Fruit fly (Drosophila melanogaster) whole organism, embryonic: ENCODE data around the gene sbr.

ENCODE experiments used
- Ada2b ChIP-seq: fragments of 200-800 bp; sonication (Bioruptor generic); IDR thresholded peaks from 2 replicates; pipeline ENCODE4 v1.3.6; 2022; ENCODE audit warnings: missing biosample characterization, missing genetic modification characterization
- Adf1 ChIP-seq: fragments of 200-800 bp; sonication (Bioruptor generic); IDR thresholded peaks from 2 replicates; pipeline ENCODE4 v1.3.6; 2022; ENCODE audit warnings: missing biosample characterization, missing genetic modification characterization
- CG10431 ChIP-seq: fragments of 200-800 bp; sonication (Bioruptor generic); optimal IDR thresholded peaks from 3 replicates; lab custom pipeline; 2018; ENCODE audit warnings: missing biosample characterization, mild to moderate bottlenecking, missing genetic modification characterization
- CG10979 ChIP-seq: fragments of 200-800 bp; sonication (Bioruptor generic); optimal IDR thresholded peaks from 2 replicates; lab custom pipeline; 2018; ENCODE audit warnings: missing biosample characterization, mild to moderate bottlenecking, missing genetic modification characterization, moderate library complexity
- CG12744 ChIP-seq: fragments of 200-800 bp; sonication (Bioruptor generic); optimal IDR thresholded peaks from 2 replicates; lab custom pipeline; 2016; ENCODE audit warnings: missing biosample characterization, missing genetic modification characterization
- CG12942 ChIP-seq: fragments of 200-800 bp; sonication (Bioruptor generic); optimal IDR thresholded peaks from 3 replicates; lab custom pipeline; 2016; ENCODE audit warnings: missing biosample characterization, missing genetic modification characterization
- CG13296 ChIP-seq: fragments of 200-800 bp; sonication (Bioruptor generic); optimal IDR thresholded peaks from 3 replicates; lab custom pipeline; 2018; ENCODE audit warnings: missing biosample characterization, mild to moderate bottlenecking, missing genetic modification characterization
- CG14710 ChIP-seq: fragments of 200-800 bp; sonication (Bioruptor generic); optimal IDR thresholded peaks from 3 replicates; lab custom pipeline; 2019; ENCODE audit warnings: missing biosample characterization, mild to moderate bottlenecking, missing genetic modification characterization, moderate library complexity
- CG1603 ChIP-seq: fragments of 200-800 bp; sonication (Bioruptor generic); optimal IDR thresholded peaks from 2 replicates; lab custom pipeline; 2019; ENCODE audit warnings: missing biosample characterization, mild to moderate bottlenecking, missing genetic modification characterization, moderate library complexity
- CG17612 ChIP-seq: fragments of 200-800 bp; sonication (Bioruptor generic); IDR thresholded peaks from 2 replicates; pipeline ENCODE4 v1.3.6; 2022; ENCODE audit warnings: missing biosample characterization, missing genetic modification characterization
- CG1792 ChIP-seq: fragments of 200-800 bp; sonication (Bioruptor generic); optimal IDR thresholded peaks from 2 replicates; lab custom pipeline; 2016; ENCODE audit warnings: missing biosample characterization, missing genetic modification characterization
- CG31441 ChIP-seq: fragments of 200-800 bp; sonication (Bioruptor generic); IDR thresholded peaks from 2 replicates; pipeline ENCODE4 v1.3.6; 2022; ENCODE audit warnings: missing biosample characterization, missing genetic modification characterization
- CG34224 ChIP-seq: fragments of 200-800 bp; sonication (Bioruptor generic); IDR thresholded peaks from 3 replicates; pipeline ENCODE4 v1.3.6; 2022; ENCODE audit warnings: missing biosample characterization, missing genetic modification characterization; ENCODE audit not compliant: partially characterized antibody
- CG43689 ChIP-seq: fragments of 200-800 bp; sonication (Bioruptor generic); IDR thresholded peaks from 2 replicates; pipeline ENCODE4 v1.3.6; 2022; ENCODE audit warnings: missing biosample characterization, missing genetic modification characterization
- CG4424 ChIP-seq: fragments of 200-800 bp; sonication (Bioruptor generic); optimal IDR thresholded peaks from 3 replicates; lab custom pipeline; 2016; ENCODE audit warnings: missing biosample characterization, missing genetic modification characterization
- CG5180 ChIP-seq: fragments of 200-800 bp; sonication (Bioruptor generic); optimal IDR thresholded peaks from 3 replicates; lab custom pipeline; 2017; ENCODE audit warnings: missing biosample characterization, missing genetic modification characterization, mild to moderate bottlenecking, moderate library complexity, missing genetic modification reagents
- CG7745 ChIP-seq: fragments of 200-800 bp; sonication (Bioruptor generic); optimal IDR thresholded peaks from 2 replicates; lab custom pipeline; 2018; ENCODE audit warnings: missing biosample characterization, mild to moderate bottlenecking, missing genetic modification characterization, moderate library complexity
- CG8290 ChIP-seq, 3 experiments: fragments of 200-800 bp; sonication (Bioruptor generic); optimal IDR thresholded peaks; 2 replicates each; lab custom pipeline; 2016 to 2019; ENCODE audit warnings: missing biosample characterization in 3 of 3, missing genetic modification characterization in 3 of 3, mild to moderate bottlenecking in 2 of 3, moderate library complexity in 1 of 3
- CTCF ChIP-seq: fragments of 200-800 bp; sonication (Bioruptor generic); optimal IDR thresholded peaks from 2 replicates; lab custom pipeline; 2017; ENCODE audit warnings: missing biosample characterization, mild to moderate bottlenecking, missing genetic modification characterization, moderate library complexity
- Dip2 ChIP-seq: fragments of 200-800 bp; sonication (Bioruptor generic); IDR thresholded peaks from 2 replicates; pipeline ENCODE4 v1.3.6; 2022; ENCODE audit warnings: missing biosample characterization, missing genetic modification characterization
- Dip3 ChIP-seq: fragments of 200-800 bp; sonication (Bioruptor generic); optimal IDR thresholded peaks from 3 replicates; lab custom pipeline; 2016; ENCODE audit warnings: missing biosample characterization, missing genetic modification characterization
- Dref ChIP-seq: fragments of 200-800 bp; sonication (Bioruptor generic); IDR thresholded peaks from 2 replicates; pipeline ENCODE4 v1.3.6; 2022; ENCODE audit warnings: missing biosample characterization, missing genetic modification characterization
- Gsc ChIP-seq: fragments of 200-800 bp; sonication (Bioruptor generic); IDR thresholded peaks from 2 replicates; pipeline ENCODE4 v1.3.6; 2022; ENCODE audit warnings: missing biosample characterization, missing genetic modification characterization
- MBD-R2 ChIP-seq: fragments of 200-800 bp; sonication (Bioruptor generic); IDR thresholded peaks from 2 replicates; pipeline ENCODE4 v1.3.6; 2022; ENCODE audit warnings: missing biosample characterization, missing genetic modification characterization
- Neu2 ChIP-seq: fragments of 200-800 bp; sonication (Bioruptor generic); optimal IDR thresholded peaks from 3 replicates; lab custom pipeline; 2016; ENCODE audit warnings: missing biosample characterization, missing genetic modification characterization, borderline replicate concordance
- Opbp ChIP-seq: fragments of 200-800 bp; sonication (Bioruptor generic); IDR thresholded peaks from 3 replicates; pipeline ENCODE4 v1.3.6; 2022; ENCODE audit warnings: missing biosample characterization, missing genetic modification characterization; ENCODE audit not compliant: partially characterized antibody
- PHDP ChIP-seq: fragments of 200-800 bp; sonication (Bioruptor generic); optimal IDR thresholded peaks from 3 replicates; lab custom pipeline; 2018; ENCODE audit warnings: missing biosample characterization, mild to moderate bottlenecking, missing genetic modification characterization, moderate library complexity
- Stat92E ChIP-seq, 3 experiments: fragments of >200 bp in 2 of 3; fragments of 200-800 bp in 1 of 3; sonication (Bioruptor generic) in 1 of 3; optimal IDR thresholded peaks; 2 replicates each; lab custom pipeline; 2017 to 2019; ENCODE audit warnings: missing biosample characterization in 3 of 3, missing genetic modification characterization in 3 of 3, mild to moderate bottlenecking in 1 of 3, moderate library complexity in 1 of 3
- Xrp1 ChIP-seq: fragments of 200-800 bp; sonication (Bioruptor generic); IDR thresholded peaks from 2 replicates; pipeline ENCODE4 v1.3.6; 2022; ENCODE audit warnings: missing biosample characterization, missing genetic modification characterization
- ab ChIP-seq: fragments of 200-800 bp; sonication (Bioruptor generic); optimal IDR thresholded peaks from 2 replicates; lab custom pipeline; 2016; ENCODE audit warnings: missing biosample characterization, missing genetic modification characterization
- ac ChIP-seq: fragments of 200-800 bp; sonication (Bioruptor generic); optimal IDR thresholded peaks from 3 replicates; lab custom pipeline; 2017; ENCODE audit warnings: missing biosample characterization, mild to moderate bottlenecking, missing genetic modification characterization
- al ChIP-seq: fragments of 200-800 bp; sonication (Bioruptor generic); IDR thresholded peaks from 2 replicates; pipeline ENCODE4 v1.3.6; 2022; ENCODE audit warnings: missing biosample characterization, missing genetic modification characterization
- ap ChIP-seq: fragments of 200-800 bp; sonication (Bioruptor generic); IDR thresholded peaks from 2 replicates; pipeline ENCODE4 v1.3.6; 2022; ENCODE audit warnings: missing biosample characterization, missing genetic modification characterization
- corto ChIP-seq: fragments of 200-800 bp; sonication (Bioruptor generic); optimal IDR thresholded peaks from 2 replicates; lab custom pipeline; 2016; ENCODE audit warnings: missing biosample characterization, mild to moderate bottlenecking, missing genetic modification characterization, moderate library complexity
- fd96Cb ChIP-seq: fragments of 200-800 bp; sonication (Bioruptor generic); optimal IDR thresholded peaks from 2 replicates; lab custom pipeline; 2018; ENCODE audit warnings: missing biosample characterization, mild to moderate bottlenecking, missing genetic modification characterization, moderate library complexity
- ftz-f1 ChIP-seq: fragments of 200-800 bp; sonication (Bioruptor generic); optimal IDR thresholded peaks from 2 replicates; lab custom pipeline; 2016; ENCODE audit warnings: missing biosample characterization, missing genetic modification characterization
- gsb-n ChIP-seq: fragments of 200-800 bp; sonication (Bioruptor generic); optimal IDR thresholded peaks from 3 replicates; lab custom pipeline; 2018; ENCODE audit warnings: missing biosample characterization, mild to moderate bottlenecking, missing genetic modification characterization
- hkb ChIP-seq, 2 experiments: fragments of 200-800 bp in 1 of 2; fragments of >200 bp in 1 of 2; sonication (Bioruptor generic) in 1 of 2; IDR thresholded peaks in 1 of 2; optimal IDR thresholded peaks in 1 of 2; 2 replicates each; pipeline versions ENCODE4 v1.3.6 to Lab custom; 2017 to 2022; ENCODE audit warnings: missing biosample characterization in 1 of 2, missing genetic modification characterization in 1 of 2
- lilli ChIP-seq: fragments of 200-800 bp; sonication (Bioruptor generic); optimal IDR thresholded peaks from 3 replicates; lab custom pipeline; 2016; ENCODE audit warnings: missing biosample characterization, missing genetic modification characterization
- luna ChIP-seq: fragments of 200-800 bp; sonication (Bioruptor generic); optimal IDR thresholded peaks from 2 replicates; lab custom pipeline; 2016; ENCODE audit warnings: missing biosample characterization, missing genetic modification characterization
- ranshi ChIP-seq: fragments of 200-800 bp; sonication (Bioruptor generic); IDR thresholded peaks from 2 replicates; pipeline ENCODE4 v1.3.6; 2022; ENCODE audit warnings: missing biosample characterization, missing genetic modification characterization
- seq ChIP-seq: fragments of 200-800 bp; sonication (Bioruptor generic); IDR thresholded peaks from 2 replicates; pipeline ENCODE4 v1.3.6; 2022; ENCODE audit warnings: missing biosample characterization, missing genetic modification characterization
- sob ChIP-seq: fragments of 200-800 bp; sonication (Bioruptor generic); IDR thresholded peaks from 2 replicates; pipeline ENCODE4 v1.3.6; 2022; ENCODE audit warnings: missing biosample characterization, missing genetic modification characterization
- sqz ChIP-seq: fragments of 200-800 bp; sonication (Bioruptor generic); optimal IDR thresholded peaks from 3 replicates; lab custom pipeline; 2018; ENCODE audit warnings: missing biosample characterization, mild to moderate bottlenecking, missing genetic modification characterization
- tgo ChIP-seq: fragments of 200-800 bp; sonication (Bioruptor generic); IDR thresholded peaks from 3 replicates; pipeline ENCODE4 v1.3.6; 2022; ENCODE audit warnings: missing biosample characterization, missing genetic modification characterization
- tll ChIP-seq, 2 experiments: fragments of 200-800 bp in 1 of 2; fragments of >200 bp in 1 of 2; sonication (Bioruptor generic) in 1 of 2; optimal IDR thresholded peaks; 2 replicates each; lab custom pipeline; 2017 to 2019; ENCODE audit warnings: missing biosample characterization in 2 of 2, missing genetic modification characterization in 2 of 2, mild to moderate bottlenecking in 1 of 2, moderate library complexity in 1 of 2
- trem ChIP-seq: fragments of 200-800 bp; optimal IDR thresholded peaks from 3 replicates; lab custom pipeline; 2019; ENCODE audit warnings: missing biosample characterization, mild to moderate bottlenecking, missing genetic modification characterization, moderate library complexity
- usp ChIP-seq: fragments of >200 bp; optimal IDR thresholded peaks from 2 replicates; lab custom pipeline; 2017; ENCODE audit warnings: missing biosample characterization, missing genetic modification characterization
- vfl ChIP-seq: fragments of 200-800 bp; sonication (Bioruptor generic); optimal IDR thresholded peaks from 2 replicates; lab custom pipeline; 2016; ENCODE audit warnings: missing biosample characterization, missing genetic modification characterization
- wor ChIP-seq: fragments of 200-800 bp; sonication (Bioruptor generic); IDR thresholded peaks from 2 replicates; pipeline ENCODE4 v1.3.6; 2022; ENCODE audit warnings: missing biosample characterization, missing genetic modification characterization
- zf30C ChIP-seq: fragments of 200-800 bp; sonication (Bioruptor generic); optimal IDR thresholded peaks from 3 replicates; lab custom pipeline; 2018; ENCODE audit warnings: missing biosample characterization, mild to moderate bottlenecking, missing genetic modification characterization

Gene sbr

DNA sequence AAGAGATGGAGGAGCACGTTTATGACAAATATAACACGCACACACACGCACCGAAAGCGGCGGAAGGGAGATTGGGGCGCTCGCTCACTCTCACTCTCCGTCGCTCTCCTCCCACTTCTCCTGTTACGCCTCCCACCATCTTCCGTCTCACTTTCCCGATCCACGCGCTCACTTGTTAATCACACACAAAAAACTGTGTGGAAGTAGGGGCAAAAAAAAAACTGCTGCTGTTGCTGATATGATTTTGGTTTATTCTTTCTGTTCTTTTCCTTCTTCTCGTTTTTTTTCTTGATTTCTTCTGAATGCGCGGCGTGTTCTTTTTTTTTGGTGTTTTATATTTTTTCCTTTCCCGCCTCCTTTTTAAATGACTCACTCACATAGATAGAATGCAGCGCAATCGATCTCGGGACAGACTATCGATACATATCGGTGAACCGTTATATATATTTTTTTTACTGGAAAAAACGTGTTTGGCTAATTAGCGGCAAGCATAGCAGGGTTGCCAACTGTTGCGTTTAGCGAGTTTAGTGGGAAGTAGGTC lies 41.2 kb downstream of the sbr start (continued):
- TF ChIP-seq Neu2 (GFP tag; lab: Kevin White, UChicago) (no peak), sqz (GFP tag; lab: Kevin White, UChicago) (peak; percentile 97), CG14710 (tag; lab: Kevin White, UChicago) (no peak), CG7745 (no peak), CG17612 (GFP tag; lab: Robert Waterston, UW) (no peak), wor (GFP tag; lab: Robert Waterston, UW) (no peak), CG12942 (GFP tag; lab: Kevin White, UChicago) (no peak), Opbp (GFP tag; lab: Robert Waterston, UW) (peak; percentile 49; the same call in 1 of the 3 replicates), CG43689 (GFP tag; lab: Robert Waterston, UW) (no peak), Gsc (GFP tag; lab: Robert Waterston, UW) (no peak), ftz-f1 (GFP tag; lab: Kevin White, UChicago) (peak; percentile 37), CG4424 (GFP tag; lab: Kevin White, UChicago) (no peak), al (no peak), CTCF (GFP tag; lab: Kevin White, UChicago) (no peak), hkb (optimal IDR thresholded peaks at IDR 0.05; lab: Kevin White, UChicago) (no peak), hkb (GFP tag; IDR thresholded peaks at IDR 0.05; lab: Robert Waterston, UW) (no peak), CG1603 (tag; lab: Kevin White, UChicago) (peak; percentile 6), Dip3 (no peak), Adf1 (GFP tag; lab: Robert Waterston, UW) (no peak), CG34224 (GFP tag; lab: Robert Waterston, UW) (no peak), Dip2 (GFP tag; lab: Robert Waterston, UW) (no peak), PHDP (tag; lab: Kevin White, UChicago) (no peak), CG8290 (GFP tag; optimal IDR thresholded peaks at IDR 0.05; lab: Kevin White, UChicago) (no peak), CG8290 (tag; optimal IDR thresholded peaks at IDR 0.05; lab: Kevin White, UChicago) (peak in 1 of 2 experiments; percentile 6), ap (GFP tag; lab: Robert Waterston, UW) (no peak), MBD-R2 (GFP tag; lab: Robert Waterston, UW) (no peak), tgo (GFP tag; lab: Robert Waterston, UW) (no peak), Stat92E (GFP tag; optimal IDR thresholded peaks at IDR 0.05; lab: Kevin White, UChicago) (peak in 1 of 3 experiments; percentile 20), CG5180 (GFP tag; lab: Kevin White, UChicago) (no peak), Dref (GFP tag; lab: Robert Waterston, UW) (peak; percentile 55), gsb-n (tag; lab: Kevin White, UChicago) (no peak), usp (GFP tag; lab: Kevin White, UChicago) (no peak), ab (GFP tag; lab: Kevin White, UChicago) (no peak), Xrp1 (GFP tag; lab: Robert Waterston, UW) (no peak), CG13296 (GFP tag; lab: Kevin White, UChicago) (no peak), CG12744 (GFP tag; lab: Kevin White, UChicago) (no peak), CG10979 (tag; lab: Kevin White, UChicago) (no peak), vfl (GFP tag; lab: Kevin White, UChicago) (no peak), luna (GFP tag; lab: Kevin White, UChicago) (no peak), CG31441 (GFP tag; lab: Robert Waterston, UW) (no peak), ac (GFP tag; lab: Kevin White, UChicago) (no peak), corto (GFP tag; lab: Kevin White, UChicago) (peak; percentile 0), tll (GFP tag; optimal IDR thresholded peaks at IDR 0.05; lab: Kevin White, UChicago) (no peak), zf30C (GFP tag; lab: Kevin White, UChicago) (no peak), seq (GFP tag; lab: Robert Waterston, UW) (no peak), lilli (no peak), Ada2b (GFP tag; lab: Robert Waterston, UW) (no peak), CG10431 (GFP tag; lab: Kevin White, UChicago) (no peak), CG1792 (peak; percentile 32), sob (no peak), trem (tag; lab: Kevin White, UChicago) (no peak), ranshi (GFP tag; lab: Robert Waterston, UW) (no peak; the same call in 1 of the 2 replicates), fd96Cb (tag; lab: Kevin White, UChicago) (no peak)
